Fruit fly (Drosophila melanogaster): ENCODE data around the gene nmd.

nmd gene

dm6 chr2L:10303786-10304185, at the start of gene nmd:
TSS of gene nmd (minus strand) at chr2L:10303947.
- no peak for TF ChIP-seq CG17801 (GFP tag; optimal IDR thresholded peaks at IDR 0.05; ENCODE audit: partially characterized antibody)

dm6 chr2L:10351130-10351529, 47.4 kb upstream of the nmd start:
- no peak for TF ChIP-seq CG17801 (GFP tag; optimal IDR thresholded peaks at IDR 0.05; ENCODE audit: partially characterized antibody)

dm6 chr2L:10344029-10344606, 40.4 kb upstream of the nmd start, which contains the start of gene Frmd5:
TSS of gene Frmd5 (plus strand) at chr2L:10344442.
- no peak for TF ChIP-seq CG17801 (GFP tag; optimal IDR thresholded peaks at IDR 0.05; ENCODE audit: partially characterized antibody)

- TF ChIP-seq CG17801 (GFP tag; optimal IDR thresholded peaks at IDR 0.05; ENCODE audit: partially characterized antibody) = peak; percentile 33
Measured at dm6 chr2L:10342471-10342870, 38.7 kb upstream of the nmd start, which contains the start of gene Sps2. TSS of gene Sps2 (plus strand) at chr2L:10342594.

- TF ChIP-seq CG17801 (GFP tag; optimal IDR thresholded peaks at IDR 0.05; ENCODE audit: partially characterized antibody) = peak; percentile 33
Measured at dm6 chr2L:10341405-10341804, 37.7 kb upstream of the nmd start, which contains the start of gene CG31715. TSS of gene CG31715 (plus strand) at chr2L:10341616.

dm6 chr2L:10339841-10340240, 36.1 kb upstream of the nmd start:
- TF ChIP-seq CG17801 (GFP tag; optimal IDR thresholded peaks at IDR 0.05; ENCODE audit: partially characterized antibody) = no peak

- TF ChIP-seq CG17801 (GFP tag; optimal IDR thresholded peaks at IDR 0.05; ENCODE audit: partially characterized antibody) = peak; percentile 54
Measured at dm6 chr2L:10339212-10339721, 35.5 kb upstream of the nmd start, which contains the start of gene SamDC. TSS of gene SamDC (plus strand) at chr2L:10339457.

- TF ChIP-seq CG17801 (GFP tag; optimal IDR thresholded peaks at IDR 0.05; ENCODE audit: partially characterized antibody) = peak; percentile 46
Measured at dm6 chr2L:10334854-10335277, 31.1 kb upstream of the nmd start.

dm6 chr2L:10334213-10334612, 30.5 kb upstream of the nmd start:
- TF ChIP-seq CG17801 (GFP tag; optimal IDR thresholded peaks at IDR 0.05; ENCODE audit: partially characterized antibody) = no peak

- no peak for TF ChIP-seq CG17801 (GFP tag; optimal IDR thresholded peaks at IDR 0.05; ENCODE audit: partially characterized antibody)
Measured at dm6 chr2L:10333091-10333991, 29.6 kb upstream of the nmd start, which contains the start of gene GATAd. TSS of gene GATAd (plus strand) at chr2L:10333734.

- TF ChIP-seq CG17801 (GFP tag; optimal IDR thresholded peaks at IDR 0.05; ENCODE audit: partially characterized antibody) = no peak
Measured at dm6 chr2L:10331066-10331847, 27.5 kb upstream of the nmd start, which contains the start of the genes Schip1 and Cox10. TSS of gene Schip1 (minus strand) at chr2L:10331116. TSS of gene Cox10 (plus strand) at chr2L:10331471.

- no peak for TF ChIP-seq CG17801 (GFP tag; optimal IDR thresholded peaks at IDR 0.05; ENCODE audit: partially characterized antibody)
Measured at dm6 chr2L:10327790-10328189, 24.0 kb upstream of the nmd start, which contains the start of gene RnrL. TSS of gene RnrL (minus strand) at chr2L:10327943.

dm6 chr2L:10322773-10323487, 19.2 kb upstream of the nmd start, which contains the start of gene CG5381:
TSS of gene CG5381 (minus strand) at chr2L:10323102.
- TF ChIP-seq CG17801 (GFP tag; optimal IDR thresholded peaks at IDR 0.05; ENCODE audit: partially characterized antibody) = no peak

- no peak for TF ChIP-seq CG17801 (GFP tag; optimal IDR thresholded peaks at IDR 0.05; ENCODE audit: partially characterized antibody)
Measured at dm6 chr2L:10322176-10322575, 18.4 kb upstream of the nmd start, which contains the start of gene CG4995. TSS of gene CG4995 (plus strand) at chr2L:10322476.

All from ovary, adult (tissue).